Fruit fly (Drosophila melanogaster): ENCODE data around the gene Dhc36C.

dm6 chr2L:17565734-17566133 lies 64.5 kb downstream of the Dhc36C start:
- no peak for TF ChIP-seq CG6854 (GFP tag; optimal IDR thresholded peaks at IDR 0.05)
- no peak for TF ChIP-seq spab (GFP tag; optimal IDR thresholded peaks at IDR 0.05)
- TF ChIP-seq Sox14 (GFP tag; optimal IDR thresholded peaks at IDR 0.05), result no peak
- TF ChIP-seq Met (GFP tag; optimal IDR thresholded peaks at IDR 0.05), result no peak
- no peak for TF ChIP-seq CG8632 (GFP tag; optimal IDR thresholded peaks at IDR 0.05)
- no peak for TF ChIP-seq CG11902 (GFP tag; optimal IDR thresholded peaks at IDR 0.05)
- no peak for TF ChIP-seq CG31627 (GFP tag; optimal IDR thresholded peaks at IDR 0.05)
- TF ChIP-seq Gug (GFP tag; IDR thresholded peaks at IDR 0.05), result no peak
- no peak for TF ChIP-seq CG3919 (GFP tag; optimal IDR thresholded peaks at IDR 0.05)
- TF ChIP-seq CG9139 (GFP tag; optimal IDR thresholded peaks at IDR 0.05), result no peak
- no peak for TF ChIP-seq Sox102F (GFP tag; optimal IDR thresholded peaks at IDR 0.05)

Data from whole organism, prepupa.